Worm (Caenorhabditis elegans) whole organism, early embryonic: ENCODE measurements around the gene rpia-1.

Source experiments
- B0310.2 ChIP-seq: sonication (generic microtip); optimal IDR thresholded peaks from 2 replicates; lab custom pipeline; 2016; ENCODE audit warnings: mild to moderate bottlenecking, missing genetic modification characterization, missing compliant biosample characterization
- F13C5.2 ChIP-seq: sonication (generic microtip); optimal IDR thresholded peaks from 2 replicates; lab custom pipeline; 2017; ENCODE audit warnings: mild to moderate bottlenecking, missing genetic modification characterization, inconsistent platforms, missing compliant biosample characterization
- aly-1 ChIP-seq: sonication (generic microtip); optimal IDR thresholded peaks from 2 replicates; lab custom pipeline; 2016; ENCODE audit warnings: missing genetic modification characterization, missing compliant biosample characterization
- ama-1 ChIP-seq: fragments of 150-350 bp; optimal IDR thresholded peaks from 2 replicates; lab custom pipeline; 2014
- ceh-13 ChIP-seq: fragments of 200-800 bp; sonication (Bioruptor generic); optimal IDR thresholded peaks from 2 replicates; lab custom pipeline; 2018; ENCODE audit warnings: mild to moderate bottlenecking, missing genetic modification characterization, missing compliant biosample characterization
- ceh-36 ChIP-seq: sonication (generic microtip); optimal IDR thresholded peaks from 2 replicates; lab custom pipeline; 2016; ENCODE audit warnings: missing genetic modification characterization, inconsistent platforms, missing compliant biosample characterization
- ets-7 ChIP-seq: sonication (generic microtip); optimal IDR thresholded peaks from 2 replicates; lab custom pipeline; 2016; ENCODE audit warnings: missing genotype, missing genetic modification characterization, missing compliant biosample characterization
- flt-1 ChIP-seq: fragments of 200-800 bp; sonication (Bioruptor generic); IDR thresholded peaks from 2 replicates; pipeline ENCODE4 v1.3.6; 2022; ENCODE audit warnings: missing genetic modification characterization, missing compliant biosample characterization
- hmbx-1 ChIP-seq: sonication (generic microtip); optimal IDR thresholded peaks from 2 replicates; lab custom pipeline; 2016; ENCODE audit warnings: mild to moderate bottlenecking, missing genetic modification characterization, missing compliant biosample characterization
- hmg-4 ChIP-seq: fragments of 200-800 bp; sonication (Bioruptor generic); optimal IDR thresholded peaks from 2 replicates; lab custom pipeline; 2018; ENCODE audit warnings: mild to moderate bottlenecking, missing genetic modification characterization, missing compliant biosample characterization
- hnd-1 ChIP-seq: sonication (generic microtip); optimal IDR thresholded peaks from 2 replicates; lab custom pipeline; 2016; ENCODE audit warnings: missing genetic modification characterization, missing compliant biosample characterization
- pes-1 ChIP-seq: fragments of 200-800 bp; sonication (Bioruptor generic); IDR thresholded peaks from 2 replicates; pipeline ENCODE4 v1.3.6; 2022; ENCODE audit warnings: missing genetic modification reagents, missing genetic modification characterization, missing compliant biosample characterization
- scrt-1 ChIP-seq: fragments of 200-800 bp; sonication (Bioruptor generic); IDR thresholded peaks from 2 replicates; pipeline ENCODE4 v1.3.6; 2022; ENCODE audit warnings: missing genetic modification characterization, missing compliant biosample characterization
- sea-1 ChIP-seq: fragments of 200-800 bp; sonication (Bioruptor generic); conservative IDR thresholded peaks from 2 replicates; pipeline ENCODE4 v1.3.6; 2022; ENCODE audit warnings: missing genetic modification characterization, missing compliant biosample characterization
- tbx-11 ChIP-seq: fragments of 200-800 bp; sonication (Bioruptor generic); IDR thresholded peaks from 2 replicates; pipeline ENCODE4 v1.3.6; 2022; ENCODE audit warnings: missing genetic modification characterization, missing compliant biosample characterization
- tbx-37 ChIP-seq: fragments of 200-800 bp; sonication (Bioruptor generic); conservative IDR thresholded peaks from 2 replicates; pipeline ENCODE4 v1.3.6; 2022; ENCODE audit warnings: missing genetic modification reagents, missing genetic modification characterization, missing compliant biosample characterization
- tra-4 ChIP-seq: sonication (generic microtip); optimal IDR thresholded peaks from 2 replicates; lab custom pipeline; 2017; ENCODE audit warnings: missing genetic modification characterization, missing compliant biosample characterization

rpia-1 gene

ce11 chrIII:7101814-7102477 lies 21.0 kb upstream of the rpia-1 start:
- TF ChIP-seq tra-4 (tag; lab: Kevin White, UChicago) = no peak
- no peak for TF ChIP-seq pes-1 (GFP tag; lab: Robert Waterston, UW)
- no peak for TF ChIP-seq hmbx-1
- TF ChIP-seq aly-1 (tag; lab: Kevin White, UChicago) = no peak
- no peak for TF ChIP-seq tbx-11
- no peak for TF ChIP-seq ceh-13 (GFP tag; lab: Kevin White, UChicago)
- no peak for TF ChIP-seq F13C5.2 (tag; lab: Kevin White, UChicago)
- no peak for TF ChIP-seq tbx-37 (GFP tag; lab: Robert Waterston, UW)
- TF ChIP-seq flt-1 (GFP tag; lab: Robert Waterston, UW) = no peak
- no peak for TF ChIP-seq B0310.2
- TF ChIP-seq scrt-1 (GFP tag; lab: Robert Waterston, UW) = no peak
- no peak for TF ChIP-seq ets-7 (tag; lab: Kevin White, UChicago)
- TF ChIP-seq ama-1 = no peak

DNA sequence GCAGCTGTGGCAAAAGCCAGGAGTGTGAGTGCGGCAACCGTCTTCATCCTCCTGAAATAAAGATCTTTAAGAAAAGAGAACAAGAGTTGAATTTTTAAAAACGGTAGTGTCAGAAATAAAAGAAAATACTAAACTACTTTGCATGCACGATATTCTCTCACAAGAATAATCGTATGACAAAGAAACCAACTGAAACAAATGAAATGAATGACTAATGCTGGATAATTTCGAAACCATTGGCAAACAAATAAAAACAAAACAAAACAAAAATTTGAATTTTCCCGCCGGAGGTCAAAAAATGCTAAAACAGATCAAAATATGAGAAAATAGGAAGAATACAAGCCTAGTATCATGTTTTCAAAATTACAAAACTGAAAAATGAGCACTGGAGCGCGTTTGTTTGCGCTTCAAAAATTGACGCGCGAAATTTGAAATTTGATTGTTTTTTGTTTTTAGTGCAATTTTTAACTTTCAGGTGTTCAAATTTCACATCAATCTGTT lies 18.9 kb upstream of the rpia-1 start, which contains the start of gene cpg-2:
Gene cpg-2 (minus strand): TSS at position 51 of the 501 bp plus-strand sequence.
- TF ChIP-seq ceh-36 (tag; lab: Kevin White, UChicago) (no peak), B0310.2 (no peak)

- TF ChIP-seq aly-1 (tag; lab: Kevin White, UChicago) (no peak), tbx-37 (GFP tag; lab: Robert Waterston, UW) (no peak), ama-1 (no peak), flt-1 (GFP tag; lab: Robert Waterston, UW) (no peak)
Observed at ce11 chrIII:7106854-7107253, 16.1 kb upstream of the rpia-1 start.

ce11 chrIII:7107965-7108364 lies 15.0 kb upstream of the rpia-1 start, which contains the start of gene odd-1:
Gene odd-1, plus strand, starts transcription at chrIII:7108313.
- TF ChIP-seq tra-4 (tag; lab: Kevin White, UChicago) (no peak), scrt-1 (GFP tag; lab: Robert Waterston, UW) (no peak), tbx-11 (no peak), flt-1 (GFP tag; lab: Robert Waterston, UW) (no peak), pes-1 (GFP tag; lab: Robert Waterston, UW) (no peak), sea-1 (GFP tag; lab: Robert Waterston, UW) (no peak), ama-1 (no peak), B0310.2 (no peak), aly-1 (tag; lab: Kevin White, UChicago) (no peak), hnd-1 (tag; lab: Kevin White, UChicago) (no peak), ceh-36 (tag; lab: Kevin White, UChicago) (no peak), ceh-13 (GFP tag; lab: Kevin White, UChicago) (no peak), F13C5.2 (tag; lab: Kevin White, UChicago) (no peak)

ce11 chrIII:7111793-7112192 lies 11.1 kb upstream of the rpia-1 start, which contains the start of gene B0280.7:
Gene B0280.7, minus strand, starts transcription at chrIII:7111893.
- TF ChIP-seq flt-1 (GFP tag; lab: Robert Waterston, UW) (no peak), B0310.2 (no peak), hmbx-1 (no peak), aly-1 (tag; lab: Kevin White, UChicago) (no peak), F13C5.2 (tag; lab: Kevin White, UChicago) (no peak), hmg-4 (GFP tag; lab: Kevin White, UChicago) (no peak), tra-4 (tag; lab: Kevin White, UChicago) (no peak), hnd-1 (tag; lab: Kevin White, UChicago) (no peak), pes-1 (GFP tag; lab: Robert Waterston, UW) (no peak)

DNA sequence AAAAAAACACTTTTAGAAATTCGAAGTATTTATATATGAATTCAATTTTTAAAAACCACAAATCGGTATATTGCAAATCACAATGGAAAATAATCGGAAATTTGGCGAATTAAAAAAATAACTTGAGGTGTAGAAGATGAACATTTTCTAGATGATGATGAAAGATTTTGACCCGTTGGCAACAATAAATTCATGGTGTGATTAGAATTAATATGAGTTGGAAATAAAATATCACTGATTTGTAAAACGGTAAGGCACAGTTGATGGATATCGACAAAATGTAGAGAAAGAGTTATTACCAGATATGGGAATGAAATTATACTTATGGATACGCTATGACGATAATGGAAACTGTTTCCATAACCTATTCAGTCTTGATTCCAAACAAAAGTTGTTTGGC lies 10.6 kb upstream of the rpia-1 start:
- TF ChIP-seq hmg-4 (GFP tag; lab: Kevin White, UChicago) (no peak), sea-1 (GFP tag; lab: Robert Waterston, UW) (no peak), tra-4 (tag; lab: Kevin White, UChicago) (no peak), pes-1 (GFP tag; lab: Robert Waterston, UW) (no peak), ceh-13 (GFP tag; lab: Kevin White, UChicago) (no peak), tbx-37 (GFP tag; lab: Robert Waterston, UW) (no peak), tbx-11 (no peak), flt-1 (GFP tag; lab: Robert Waterston, UW) (no peak), hnd-1 (tag; lab: Kevin White, UChicago) (no peak), F13C5.2 (tag; lab: Kevin White, UChicago) (no peak), hmbx-1 (no peak), ama-1 (no peak), B0310.2 (no peak)

ce11 chrIII:7114952-7115488 lies 7.9 kb upstream of the rpia-1 start, which contains the start of gene nhr-10:
Gene nhr-10, minus strand, starts transcription at chrIII:7115438.
- TF ChIP-seq ets-7 (tag; lab: Kevin White, UChicago) (no peak), B0310.2 (no peak), ceh-36 (tag; lab: Kevin White, UChicago) (no peak), ama-1 (no peak), scrt-1 (GFP tag; lab: Robert Waterston, UW) (no peak), hnd-1 (tag; lab: Kevin White, UChicago) (no peak), F13C5.2 (tag; lab: Kevin White, UChicago) (no peak), sea-1 (GFP tag; lab: Robert Waterston, UW) (no peak), ceh-13 (GFP tag; lab: Kevin White, UChicago) (no peak)
